Worm (Caenorhabditis elegans): Measurements from ENCODE around the gene R02D5.6.
A peak's percentile ranks its signal among the peaks of the same experiment; 100 is the strongest.

DNA sequence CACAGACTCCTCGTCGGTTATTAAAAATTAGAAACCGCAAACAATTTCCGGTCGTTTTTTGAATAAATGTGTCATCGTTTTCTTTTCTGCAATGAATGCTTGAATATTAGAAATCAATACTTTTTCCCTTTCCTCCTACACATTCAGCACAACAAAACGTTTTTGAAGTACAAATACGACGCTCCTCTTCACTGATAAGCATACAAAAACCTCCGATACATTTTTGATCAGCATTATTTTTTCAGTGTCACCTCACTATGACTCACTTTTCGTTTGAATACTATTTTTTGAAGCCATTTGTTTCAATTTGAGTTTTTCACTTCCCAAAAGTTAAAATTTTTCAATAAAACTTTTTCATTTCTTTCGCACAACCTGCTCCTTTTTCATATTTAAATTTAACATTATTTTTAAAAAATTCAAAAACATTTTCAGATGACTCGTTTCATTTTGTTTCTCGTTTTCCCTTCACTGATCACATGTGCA lies 35.1 kb downstream of the R02D5.6 start, which contains the start of gene R02D5.3:
- TF ChIP-seq aly-2 (tag; optimal IDR thresholded peaks at IDR 0.05) (no peak), ztf-4 (tag; optimal IDR thresholded peaks at IDR 0.05) (no peak), jun-1 (tag; optimal IDR thresholded peaks at IDR 0.05) (no peak), snpc-4 (tag; optimal IDR thresholded peaks at IDR 0.05) (no peak), nhr-25 (tag; optimal IDR thresholded peaks at IDR 0.05) (no peak), sea-2 (GFP tag; optimal IDR thresholded peaks at IDR 0.05) (no peak), pha-4 (tag; optimal IDR thresholded peaks at IDR 0.05) (peak; percentile 36), ama-1 (optimal IDR thresholded peaks at IDR 0.05) (no peak), unc-62 (GFP tag; optimal IDR thresholded peaks at IDR 0.05) (no peak), tbx-2 (tag; optimal IDR thresholded peaks at IDR 0.05) (no peak), lin-39 (tag; optimal IDR thresholded peaks at IDR 0.05) (no peak), mdl-1 (tag; optimal IDR thresholded peaks at IDR 0.05) (no peak)
